Worm (Caenorhabditis elegans) whole organism, L1 larva: ENCODE measurements around the gene srw-76.

ENCODE experiments used
- C16A3.4 ChIP-seq: fragments of 150-350 bp; optimal IDR thresholded peaks from 2 replicates; lab custom pipeline; 2014; ENCODE audit warnings: missing biosample characterization, missing genetic modification characterization
- alr-1 ChIP-seq: fragments of 200-800 bp; sonication (Bioruptor generic); optimal IDR thresholded peaks from 2 replicates; lab custom pipeline; 2018; ENCODE audit warnings: borderline replicate concordance, mild to moderate bottlenecking, missing genetic modification characterization, missing compliant biosample characterization
- aly-2 ChIP-seq: fragments of 150-350 bp; optimal IDR thresholded peaks from 2 replicates; lab custom pipeline; 2014; ENCODE audit warnings: missing biosample characterization, missing genetic modification characterization
- blmp-1 ChIP-seq: fragments of 150-350 bp; optimal IDR thresholded peaks from 2 replicates; lab custom pipeline; 2014; ENCODE audit warnings: missing biosample characterization, missing genetic modification characterization
- ceh-8 ChIP-seq: fragments of 200-800 bp; sonication (Bioruptor generic); optimal IDR thresholded peaks from 2 replicates; lab custom pipeline; 2018; ENCODE audit warnings: mild to moderate bottlenecking, missing genetic modification characterization, moderate library complexity, missing compliant biosample characterization
- dpl-1 ChIP-seq, 3 experiments: fragments of 150-350 bp in 2 of 3; sonication (generic microtip) in 1 of 3; optimal IDR thresholded peaks; 2 replicates each; lab custom pipeline; 2014 to 2017; ENCODE audit warnings: missing biosample characterization in 3 of 3, missing genetic modification characterization in 3 of 3, missing genetic modification reagents in 3 of 3
- efl-3 ChIP-seq: fragments of 200-800 bp; sonication (Bioruptor generic); optimal IDR thresholded peaks from 2 replicates; lab custom pipeline; 2018; ENCODE audit warnings: mild to moderate bottlenecking, missing genetic modification characterization, missing compliant biosample characterization
- fkh-10 ChIP-seq: sonication (generic microtip); optimal IDR thresholded peaks from 2 replicates; lab custom pipeline; 2017; ENCODE audit warnings: missing biosample characterization, missing genetic modification reagents, missing genetic modification characterization
- fkh-4 ChIP-seq: sonication (generic microtip); optimal IDR thresholded peaks from 2 replicates; lab custom pipeline; 2016; ENCODE audit warnings: missing compliant biosample characterization, missing genetic modification characterization, borderline replicate concordance
- hlh-17 ChIP-seq: fragments of 200-800 bp; sonication (Bioruptor generic); optimal IDR thresholded peaks from 2 replicates; lab custom pipeline; 2018; ENCODE audit warnings: missing genetic modification characterization, mild to moderate bottlenecking, missing compliant biosample characterization, moderate library complexity, borderline replicate concordance
- lin-15B ChIP-seq: fragments of 150-350 bp; sonication (generic microtip); optimal IDR thresholded peaks from 3 replicates; lab custom pipeline; 2014; ENCODE audit warnings: missing biosample characterization, missing genetic modification characterization
- lin-39 ChIP-seq: fragments of 150-350 bp; optimal IDR thresholded peaks from 2 replicates; lab custom pipeline; 2014; ENCODE audit warnings: missing biosample characterization, missing genetic modification reagents, missing genetic modification characterization
- lir-3 ChIP-seq: sonication (generic microtip); optimal IDR thresholded peaks from 2 replicates; lab custom pipeline; 2016; ENCODE audit warnings: mild to moderate bottlenecking, missing genetic modification characterization, moderate library complexity, missing compliant biosample characterization; ENCODE audit not compliant: poor library complexity
- mdl-1 ChIP-seq, 2 experiments: fragments of 150-350 bp; optimal IDR thresholded peaks; 2 replicates each; lab custom pipeline; 2014 to 2017; ENCODE audit warnings: missing biosample characterization in 2 of 2, missing genetic modification characterization in 2 of 2, inconsistent platforms in 1 of 2
- mef-2 ChIP-seq: fragments of 150-350 bp; optimal IDR thresholded peaks from 2 replicates; lab custom pipeline; 2014; ENCODE audit warnings: missing biosample characterization, missing genetic modification characterization
- mep-1 ChIP-seq: fragments of 150-350 bp; optimal IDR thresholded peaks from 2 replicates; lab custom pipeline; 2014; ENCODE audit warnings: missing biosample characterization, missing genetic modification characterization
- nhr-19 ChIP-seq: fragments of 200-800 bp; sonication (Bioruptor generic); conservative IDR thresholded peaks from 2 replicates; pipeline ENCODE4 v1.3.6; 2022; ENCODE audit warnings: missing genetic modification characterization, missing compliant biosample characterization
- nhr-237 ChIP-seq: fragments of 150-350 bp; optimal IDR thresholded peaks from 2 replicates; lab custom pipeline; 2014; ENCODE audit warnings: missing biosample characterization, missing genetic modification characterization
- nhr-28 ChIP-seq: fragments of 150-350 bp; optimal IDR thresholded peaks from 2 replicates; lab custom pipeline; 2014; ENCODE audit warnings: missing biosample characterization, missing genetic modification characterization
- nhr-76 ChIP-seq: sonication (generic microtip); optimal IDR thresholded peaks from 2 replicates; lab custom pipeline; 2017; ENCODE audit warnings: missing biosample characterization, missing genetic modification characterization
- nhr-77 ChIP-seq: fragments of 150-350 bp; optimal IDR thresholded peaks from 2 replicates; lab custom pipeline; 2014; ENCODE audit warnings: missing biosample characterization, missing genetic modification characterization
- nhr-84 ChIP-seq: sonication (generic microtip); optimal IDR thresholded peaks from 2 replicates; lab custom pipeline; 2017; ENCODE audit warnings: missing biosample characterization, missing genetic modification characterization
- rnt-1 ChIP-seq: sonication (generic microtip); optimal IDR thresholded peaks from 2 replicates; lab custom pipeline; 2016; ENCODE audit warnings: mild to moderate bottlenecking, missing genetic modification characterization, moderate library complexity, missing compliant biosample characterization
- sox-4 ChIP-seq: sonication (generic microtip); optimal IDR thresholded peaks from 2 replicates; lab custom pipeline; 2016; ENCODE audit warnings: missing genetic modification characterization, missing compliant biosample characterization
- sptf-1 ChIP-seq: fragments of 150-350 bp; optimal IDR thresholded peaks from 2 replicates; lab custom pipeline; 2014; ENCODE audit warnings: missing biosample characterization, missing genetic modification characterization
- sup-37 ChIP-seq: fragments of 200-800 bp; sonication (Bioruptor generic); optimal IDR thresholded peaks from 2 replicates; lab custom pipeline; 2018; ENCODE audit warnings: mild to moderate bottlenecking, missing genetic modification characterization, missing compliant biosample characterization
- swsn-7 ChIP-seq: sonication (generic microtip); optimal IDR thresholded peaks from 2 replicates; lab custom pipeline; 2016; ENCODE audit warnings: missing genetic modification characterization, missing compliant biosample characterization
- tbx-2 ChIP-seq: sonication (generic microtip); optimal IDR thresholded peaks from 2 replicates; lab custom pipeline; 2016; ENCODE audit warnings: missing genetic modification characterization, missing compliant biosample characterization
- tlp-1 ChIP-seq: fragments of 150-350 bp; optimal IDR thresholded peaks from 2 replicates; lab custom pipeline; 2014; ENCODE audit warnings: missing biosample characterization, missing genetic modification characterization
- unc-30 ChIP-seq: sonication (generic microtip); optimal IDR thresholded peaks from 2 replicates; lab custom pipeline; 2017; ENCODE audit warnings: missing biosample characterization, missing genetic modification characterization
- unc-62 ChIP-seq: fragments of 150-350 bp; optimal IDR thresholded peaks from 2 replicates; lab custom pipeline; 2014; ENCODE audit warnings: missing biosample characterization, missing genetic modification reagents, missing genetic modification characterization
- unc-86 ChIP-seq: sonication (generic microtip); optimal IDR thresholded peaks from 2 replicates; lab custom pipeline; 2016; ENCODE audit warnings: missing genetic modification characterization, missing compliant biosample characterization
- unc-98 ChIP-seq: fragments of 200-800 bp; sonication (Bioruptor generic); IDR thresholded peaks from 2 replicates; pipeline ENCODE4 v1.3.6; 2022; ENCODE audit warnings: missing genetic modification characterization, missing compliant biosample characterization
- zag-1 ChIP-seq: fragments of 150-350 bp; optimal IDR thresholded peaks from 2 replicates; lab custom pipeline; 2014; ENCODE audit warnings: missing biosample characterization, missing genetic modification characterization
- zip-4 ChIP-seq: fragments of 200-800 bp; sonication (Bioruptor generic); optimal IDR thresholded peaks from 2 replicates; lab custom pipeline; 2018; ENCODE audit warnings: mild to moderate bottlenecking, missing genetic modification characterization, moderate library complexity, missing compliant biosample characterization
- ztf-11 ChIP-seq, 2 experiments: sonication (generic microtip); optimal IDR thresholded peaks; 2 replicates each; lab custom pipeline; 2016 to 2017; ENCODE audit warnings: missing genetic modification characterization in 2 of 2, missing biosample characterization in 1 of 2, missing compliant biosample characterization in 1 of 2
- ztf-4 ChIP-seq: fragments of 150-350 bp; optimal IDR thresholded peaks from 2 replicates; lab custom pipeline; 2014; ENCODE audit warnings: missing biosample characterization, missing genetic modification characterization

srw-76 gene

DNA sequence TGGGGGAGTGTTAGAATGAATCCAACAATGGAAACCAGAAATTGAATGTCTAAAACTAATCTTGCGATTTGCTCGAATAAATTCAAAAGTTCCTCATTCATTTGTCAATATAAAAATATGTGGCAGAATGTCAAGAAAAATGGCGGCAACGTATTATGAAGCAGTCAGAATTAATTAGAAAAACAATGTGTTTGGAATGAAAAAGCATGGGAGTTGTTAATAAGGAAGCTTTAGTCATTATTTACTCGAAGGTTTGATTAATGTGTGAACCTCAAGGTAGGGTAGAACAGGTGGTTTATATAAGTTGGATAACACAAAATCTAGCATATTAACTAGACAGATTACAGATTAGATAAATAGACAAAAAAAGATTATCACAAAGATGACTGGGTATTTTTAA, at the start of gene srw-76:
srw-76 (minus strand) TSS at position 101 of the 400 bp plus-strand sequence.
- TF ChIP-seq nhr-19 (GFP tag; lab: Robert Waterston, UW) (no peak), ztf-4 (tag; lab: Kevin White, UChicago) (no peak), ceh-8 (GFP tag; lab: Kevin White, UChicago) (no peak), mep-1 (tag; lab: Kevin White, UChicago) (no peak), nhr-237 (no peak), rnt-1 (tag; lab: Kevin White, UChicago) (no peak), ztf-11 (tag; optimal IDR thresholded peaks at IDR 0.05; lab: Kevin White, UChicago) (no peak), C16A3.4 (tag; lab: Kevin White, UChicago) (no peak), blmp-1 (tag; lab: Kevin White, UChicago) (no peak)
- TF ChIP-seq, all 84 proteins: peak for 0

DNA sequence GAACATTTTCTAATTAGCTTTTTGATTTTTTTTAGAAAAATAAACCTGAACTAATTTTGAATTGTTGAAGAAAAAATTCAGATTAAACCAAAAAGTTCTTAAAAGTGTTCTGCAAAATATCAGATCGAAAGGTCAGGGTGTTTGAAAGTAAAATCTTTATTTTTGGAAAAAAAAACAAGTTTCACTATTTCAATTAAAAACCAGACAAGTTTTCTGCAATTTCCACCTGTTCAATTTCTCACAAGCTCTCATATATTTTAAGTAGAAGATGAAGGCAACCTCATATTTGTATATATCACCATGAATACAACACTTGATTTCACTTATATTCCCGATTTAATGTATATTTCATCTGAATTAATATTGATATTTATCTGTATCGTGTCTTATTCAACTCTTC, 49.1 kb upstream of the srw-76 start, which contains the start of gene srz-102:
srz-102 (plus strand) TSS at position 301 of the 400 bp plus-strand sequence.
- TF ChIP-seq ztf-4 (tag; lab: Kevin White, UChicago) (no peak), lir-3 (tag; lab: Kevin White, UChicago) (no peak), unc-98 (GFP tag; lab: Robert Waterston, UW) (no peak), fkh-4 (tag; lab: Kevin White, UChicago) (no peak), mef-2 (tag; lab: Kevin White, UChicago) (no peak), efl-3 (no peak), dpl-1 (GFP tag; optimal IDR thresholded peaks at IDR 0.05; lab: Kevin White, UChicago) (no peak), nhr-76 (no peak), unc-62 (GFP tag; lab: Kevin White, UChicago) (no peak), zip-4 (GFP tag; lab: Kevin White, UChicago) (no peak), fkh-10 (GFP tag; lab: Kevin White, UChicago) (no peak), lin-15B (tag; lab: Kevin White, UChicago) (no peak), nhr-77 (no peak), unc-86 (tag; lab: Kevin White, UChicago) (no peak), nhr-19 (GFP tag; lab: Robert Waterston, UW) (no peak), nhr-84 (tag; lab: Kevin White, UChicago) (no peak), nhr-28 (tag; lab: Kevin White, UChicago) (no peak), sox-4 (no peak), zag-1 (no peak)

DNA sequence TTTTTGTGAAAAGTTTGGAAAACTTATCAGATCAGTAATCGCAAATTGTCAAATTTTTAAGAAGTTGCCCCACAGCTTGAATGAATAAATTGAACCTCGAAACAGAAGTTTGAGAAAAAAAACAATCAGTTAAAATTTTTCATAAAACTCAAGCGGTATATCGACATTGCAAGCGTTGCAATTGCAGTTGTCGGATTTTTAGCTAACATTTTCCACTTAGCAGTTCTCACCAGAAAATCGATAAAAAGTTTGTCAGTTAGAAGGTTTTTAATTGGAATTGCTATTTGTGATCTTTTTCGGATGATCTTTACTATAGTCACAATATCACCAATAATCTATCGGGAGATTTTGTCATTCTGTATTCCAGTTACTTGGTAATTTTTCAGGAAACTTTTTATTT, 47.6 kb upstream of the srw-76 start, which contains the start of gene srw-43:
srw-43 (plus strand) TSS at position 301 of the 400 bp plus-strand sequence.
- TF ChIP-seq nhr-76: no peak
- no peak for TF ChIP-seq lin-39 (tag; lab: Kevin White, UChicago)
- no peak for TF ChIP-seq zag-1
- TF ChIP-seq sup-37 (GFP tag; lab: Kevin White, UChicago): no peak
- TF ChIP-seq mef-2 (tag; lab: Kevin White, UChicago): no peak
- TF ChIP-seq hlh-17: no peak
- TF ChIP-seq swsn-7 (tag; lab: Kevin White, UChicago): no peak
- no peak for TF ChIP-seq dpl-1 (GFP tag; optimal IDR thresholded peaks at IDR 0.05; lab: Kevin White, UChicago)
- no peak for TF ChIP-seq unc-30 (tag; lab: Kevin White, UChicago)
- no peak for TF ChIP-seq sptf-1 (tag; lab: Kevin White, UChicago)

DNA sequence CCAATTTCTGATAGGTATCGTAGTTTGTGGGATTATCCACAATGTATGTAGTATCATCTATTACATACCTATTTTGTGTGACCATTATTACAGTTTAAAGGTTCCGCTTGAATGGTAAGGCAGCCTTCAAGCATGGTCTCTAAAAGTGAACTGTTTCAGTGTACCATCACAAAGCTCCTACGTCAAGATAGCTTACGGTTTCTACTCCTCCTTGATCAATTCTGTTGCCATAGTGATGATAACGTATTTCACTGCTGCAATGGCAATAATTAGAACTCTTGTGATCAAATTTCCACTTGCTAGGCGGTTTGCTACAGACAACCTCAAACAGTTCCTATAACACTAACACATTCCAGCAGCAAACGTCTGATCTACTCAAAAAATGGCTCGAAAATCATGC, 45.3 kb upstream of the srw-76 start:
- TF ChIP-seq ztf-11 (tag; optimal IDR thresholded peaks at IDR 0.05; lab: Kevin White, UChicago): no peak
- no peak for TF ChIP-seq nhr-76
- no peak for TF ChIP-seq sptf-1 (tag; lab: Kevin White, UChicago)
- no peak for TF ChIP-seq aly-2 (tag; lab: Kevin White, UChicago)
- no peak for TF ChIP-seq lir-3 (tag; lab: Kevin White, UChicago)
- TF ChIP-seq unc-30 (tag; lab: Kevin White, UChicago): no peak
- TF ChIP-seq tlp-1: no peak
- TF ChIP-seq nhr-84 (tag; lab: Kevin White, UChicago): no peak
- TF ChIP-seq hlh-17: no peak
- no peak for TF ChIP-seq tbx-2 (tag; lab: Kevin White, UChicago)
- no peak for TF ChIP-seq blmp-1 (tag; lab: Kevin White, UChicago)
- no peak for TF ChIP-seq efl-3
- TF ChIP-seq nhr-19 (GFP tag; lab: Robert Waterston, UW): no peak
- TF ChIP-seq alr-1: no peak
- no peak for TF ChIP-seq mdl-1 (tag; optimal IDR thresholded peaks at IDR 0.05; lab: Kevin White, UChicago)
- TF ChIP-seq nhr-237: no peak
- TF ChIP-seq nhr-28 (tag; lab: Kevin White, UChicago): no peak
